Fruit fly (Drosophila melanogaster) whole organism, embryonic: ENCODE measurements around the gene CG5254.

Source experiments
- Bdp1 ChIP-seq: fragments of 200-800 bp; sonication (Bioruptor generic); optimal IDR thresholded peaks from 3 replicates; lab custom pipeline; 2016; ENCODE audit warnings: missing biosample characterization, missing genetic modification characterization
- CG10462 ChIP-seq: fragments of 200-800 bp; sonication (Bioruptor generic); optimal IDR thresholded peaks from 2 replicates; lab custom pipeline; 2016; ENCODE audit warnings: missing biosample characterization, missing genetic modification characterization
- CG12659 ChIP-seq: fragments of 200-800 bp; sonication (Bioruptor generic); optimal IDR thresholded peaks from 3 replicates; lab custom pipeline; 2017; ENCODE audit warnings: mild to moderate bottlenecking, missing biosample characterization, missing genetic modification reagents, missing genetic modification characterization
- CG14667 ChIP-seq: fragments of 200-800 bp; sonication (Bioruptor generic); IDR thresholded peaks from 2 replicates; pipeline ENCODE4 v1.3.6; 2022; ENCODE audit warnings: missing biosample characterization, missing genetic modification characterization
- CG15479 ChIP-seq: fragments of 200-800 bp; sonication (Bioruptor generic); optimal IDR thresholded peaks from 3 replicates; lab custom pipeline; 2019; ENCODE audit warnings: missing biosample characterization, mild to moderate bottlenecking, missing genetic modification characterization, moderate library complexity
- CG15696 ChIP-seq: fragments of 200-800 bp; sonication (Bioruptor generic); optimal IDR thresholded peaks from 2 replicates; lab custom pipeline; 2019; ENCODE audit warnings: missing biosample characterization, mild to moderate bottlenecking, missing genetic modification characterization, moderate library complexity
- CG16813 ChIP-seq: fragments of 200-800 bp; sonication (Bioruptor generic); IDR thresholded peaks from 3 replicates; pipeline ENCODE4 v1.3.6; 2022; ENCODE audit warnings: missing biosample characterization, missing genetic modification characterization; ENCODE audit not compliant: partially characterized antibody
- CG1792 ChIP-seq: fragments of 200-800 bp; sonication (Bioruptor generic); optimal IDR thresholded peaks from 2 replicates; lab custom pipeline; 2016; ENCODE audit warnings: missing biosample characterization, missing genetic modification characterization
- CG18011 ChIP-seq: fragments of 200-800 bp; sonication (Bioruptor generic); optimal IDR thresholded peaks from 2 replicates; lab custom pipeline; 2017; ENCODE audit warnings: missing biosample characterization, missing genetic modification characterization, mild to moderate bottlenecking, moderate library complexity, missing genotype
- CG30403 ChIP-seq: fragments of 200-800 bp; sonication (Bioruptor generic); optimal IDR thresholded peaks from 3 replicates; lab custom pipeline; 2016; ENCODE audit warnings: missing biosample characterization, missing genetic modification characterization
- CG31388 ChIP-seq: fragments of 200-800 bp; sonication (Bioruptor generic); optimal IDR thresholded peaks from 2 replicates; lab custom pipeline; 2016; ENCODE audit warnings: missing biosample characterization, missing genetic modification characterization
- CG31441 ChIP-seq: fragments of 200-800 bp; sonication (Bioruptor generic); IDR thresholded peaks from 2 replicates; pipeline ENCODE4 v1.3.6; 2022; ENCODE audit warnings: missing biosample characterization, missing genetic modification characterization
- CG32767 ChIP-seq: fragments of 200-800 bp; sonication (Bioruptor generic); IDR thresholded peaks from 2 replicates; pipeline ENCODE4 v1.3.6; 2022; ENCODE audit warnings: missing biosample characterization, missing genetic modification characterization
- CG5245 ChIP-seq: fragments of 200-800 bp; sonication (Bioruptor generic); optimal IDR thresholded peaks from 3 replicates; lab custom pipeline; 2016; ENCODE audit warnings: missing biosample characterization, missing genetic modification characterization
- CG8089 ChIP-seq: fragments of 200-800 bp; sonication (Bioruptor generic); optimal IDR thresholded peaks from 3 replicates; lab custom pipeline; 2016; ENCODE audit warnings: missing biosample characterization, missing genetic modification characterization
- CG8765 ChIP-seq: fragments of 200-800 bp; sonication (Bioruptor generic); IDR thresholded peaks from 2 replicates; pipeline ENCODE4 v1.3.6; 2022; ENCODE audit warnings: missing biosample characterization, missing genetic modification characterization
- CHES-1-like ChIP-seq: fragments of 200-800 bp; sonication (Bioruptor generic); optimal IDR thresholded peaks from 2 replicates; lab custom pipeline; 2016; ENCODE audit warnings: missing biosample characterization, missing genetic modification characterization
- Fer1 ChIP-seq: fragments of 200-800 bp; sonication (Bioruptor generic); optimal IDR thresholded peaks from 2 replicates; lab custom pipeline; 2017; ENCODE audit warnings: missing biosample characterization, mild to moderate bottlenecking, missing genetic modification characterization
- Gsc ChIP-seq: fragments of 200-800 bp; sonication (Bioruptor generic); IDR thresholded peaks from 2 replicates; pipeline ENCODE4 v1.3.6; 2022; ENCODE audit warnings: missing biosample characterization, missing genetic modification characterization
- Hr51 ChIP-seq, 2 experiments: fragments of 200-800 bp; sonication (Bioruptor generic); optimal IDR thresholded peaks; 2 replicates in 1 of 2; 3 replicates in 1 of 2; lab custom pipeline; 2016 to 2018; ENCODE audit warnings: missing biosample characterization in 2 of 2, missing genetic modification characterization in 2 of 2, mild to moderate bottlenecking in 1 of 2, moderate library complexity in 1 of 2
- Jarid2 ChIP-seq: fragments of 200-800 bp; sonication (Bioruptor generic); optimal IDR thresholded peaks from 3 replicates; lab custom pipeline; 2017; ENCODE audit warnings: mild to moderate bottlenecking, missing biosample characterization, missing genetic modification reagents, missing genetic modification characterization
- Kr ChIP-seq: fragments of 200-800 bp; sonication (Bioruptor generic); optimal IDR thresholded peaks from 2 replicates; lab custom pipeline; 2017; ENCODE audit warnings: missing biosample characterization, mild to moderate bottlenecking, missing genetic modification characterization
- NC2β ChIP-seq: fragments of 200-800 bp; sonication (Bioruptor generic); optimal IDR thresholded peaks from 2 replicates; lab custom pipeline; 2016; ENCODE audit warnings: missing biosample characterization, missing genetic modification characterization
- PHDP ChIP-seq: fragments of 200-800 bp; sonication (Bioruptor generic); optimal IDR thresholded peaks from 3 replicates; lab custom pipeline; 2018; ENCODE audit warnings: missing biosample characterization, mild to moderate bottlenecking, missing genetic modification characterization, moderate library complexity
- Xrp1 ChIP-seq: fragments of 200-800 bp; sonication (Bioruptor generic); IDR thresholded peaks from 2 replicates; pipeline ENCODE4 v1.3.6; 2022; ENCODE audit warnings: missing biosample characterization, missing genetic modification characterization
- YL-1 ChIP-seq: fragments of 200-800 bp; sonication (Bioruptor generic); optimal IDR thresholded peaks from 3 replicates; lab custom pipeline; 2017; ENCODE audit warnings: missing biosample characterization, mild to moderate bottlenecking, missing genetic modification characterization
- ato ChIP-seq: fragments of 200-800 bp; sonication (Bioruptor generic); IDR thresholded peaks from 2 replicates; pipeline ENCODE4 v1.3.6; 2022; ENCODE audit warnings: missing biosample characterization, missing genetic modification characterization; ENCODE audit not compliant: partially characterized antibody
- bab2 ChIP-seq: fragments of 200-800 bp; sonication (Bioruptor generic); optimal IDR thresholded peaks from 2 replicates; lab custom pipeline; 2016; ENCODE audit warnings: missing biosample characterization, missing genetic modification characterization
- bigmax ChIP-seq: fragments of 200-800 bp; sonication (Bioruptor generic); optimal IDR thresholded peaks from 2 replicates; lab custom pipeline; 2018; ENCODE audit warnings: missing biosample characterization, mild to moderate bottlenecking, missing genetic modification characterization
- cas ChIP-seq: fragments of 200-800 bp; sonication (Bioruptor generic); IDR thresholded peaks from 2 replicates; pipeline ENCODE4 v1.3.6; 2022; ENCODE audit warnings: missing biosample characterization, missing genetic modification characterization
- dan ChIP-seq: fragments of 200-800 bp; sonication (Bioruptor generic); IDR thresholded peaks from 2 replicates; pipeline ENCODE4 v1.3.6; 2022; ENCODE audit warnings: missing biosample characterization, missing genetic modification characterization
- dpn ChIP-seq, 2 experiments: fragments of 200-800 bp; sonication (Bioruptor generic); optimal IDR thresholded peaks; 3 replicates each; lab custom pipeline; 2016; ENCODE audit warnings: missing biosample characterization in 2 of 2, missing genetic modification characterization in 2 of 2
- en ChIP-seq: fragments of 200-800 bp; sonication (Bioruptor generic); optimal IDR thresholded peaks from 2 replicates; lab custom pipeline; 2016; ENCODE audit warnings: missing biosample characterization, missing genetic modification characterization
- fd96Cb ChIP-seq: fragments of 200-800 bp; sonication (Bioruptor generic); optimal IDR thresholded peaks from 2 replicates; lab custom pipeline; 2018; ENCODE audit warnings: missing biosample characterization, mild to moderate bottlenecking, missing genetic modification characterization, moderate library complexity
- gce ChIP-seq: fragments of 200-800 bp; sonication (Bioruptor generic); IDR thresholded peaks from 3 replicates; pipeline ENCODE4 v1.3.6; 2022; ENCODE audit warnings: missing biosample characterization, missing genetic modification characterization
- hkb ChIP-seq, 2 experiments: fragments of 200-800 bp in 1 of 2; fragments of >200 bp in 1 of 2; sonication (Bioruptor generic) in 1 of 2; IDR thresholded peaks in 1 of 2; optimal IDR thresholded peaks in 1 of 2; 2 replicates each; pipeline versions ENCODE4 v1.3.6 to Lab custom; 2017 to 2022; ENCODE audit warnings: missing biosample characterization in 1 of 2, missing genetic modification characterization in 1 of 2
- nau ChIP-seq: fragments of 200-800 bp; sonication (Bioruptor generic); optimal IDR thresholded peaks from 3 replicates; lab custom pipeline; 2017; ENCODE audit warnings: missing biosample characterization, mild to moderate bottlenecking, missing genetic modification characterization, missing genetic modification reagents
- pan ChIP-seq, 4 experiments: fragments of >200 bp in 3 of 4; fragments of 200-800 bp in 1 of 4; sonication (Bioruptor generic) in 1 of 4; optimal IDR thresholded peaks in 3 of 4; IDR thresholded peaks in 1 of 4; 2 replicates each; pipeline versions ENCODE4 v1.3.6 to Lab custom; 2017 to 2022; ENCODE audit warnings: missing biosample characterization in 2 of 4, missing genetic modification characterization in 2 of 4, mixed read lengths in 1 of 4
- pros ChIP-seq: fragments of 200-800 bp; sonication (Bioruptor generic); optimal IDR thresholded peaks from 3 replicates; lab custom pipeline; 2019; ENCODE audit warnings: missing biosample characterization, mild to moderate bottlenecking, missing genetic modification characterization, moderate library complexity
- run ChIP-seq: fragments of 200-800 bp; sonication (Bioruptor generic); optimal IDR thresholded peaks from 3 replicates; lab custom pipeline; 2018; ENCODE audit warnings: missing biosample characterization, mild to moderate bottlenecking, missing genetic modification characterization
- salm ChIP-seq: fragments of 200-800 bp; sonication (Bioruptor generic); optimal IDR thresholded peaks from 2 replicates; lab custom pipeline; 2018; ENCODE audit warnings: missing biosample characterization, mild to moderate bottlenecking, missing genetic modification characterization
- seq ChIP-seq: fragments of 200-800 bp; sonication (Bioruptor generic); IDR thresholded peaks from 2 replicates; pipeline ENCODE4 v1.3.6; 2022; ENCODE audit warnings: missing biosample characterization, missing genetic modification characterization
- sna ChIP-seq: fragments of 200-800 bp; sonication (Bioruptor generic); IDR thresholded peaks from 2 replicates; pipeline ENCODE4 v1.3.6; 2022; ENCODE audit warnings: missing biosample characterization, missing genetic modification characterization; ENCODE audit not compliant: partially characterized antibody
- tio ChIP-seq: fragments of 200-800 bp; sonication (Bioruptor generic); optimal IDR thresholded peaks from 2 replicates; lab custom pipeline; 2017; ENCODE audit warnings: missing biosample characterization, missing genetic modification characterization, inconsistent platforms
- ttk ChIP-seq: fragments of 200-800 bp; sonication (Bioruptor generic); IDR thresholded peaks from 2 replicates; pipeline ENCODE4 v2.1.2; 2022; ENCODE audit warnings: missing biosample characterization, missing genetic modification characterization
- zf30C ChIP-seq: fragments of 200-800 bp; sonication (Bioruptor generic); optimal IDR thresholded peaks from 3 replicates; lab custom pipeline; 2018; ENCODE audit warnings: missing biosample characterization, mild to moderate bottlenecking, missing genetic modification characterization

Gene CG5254

DNA sequence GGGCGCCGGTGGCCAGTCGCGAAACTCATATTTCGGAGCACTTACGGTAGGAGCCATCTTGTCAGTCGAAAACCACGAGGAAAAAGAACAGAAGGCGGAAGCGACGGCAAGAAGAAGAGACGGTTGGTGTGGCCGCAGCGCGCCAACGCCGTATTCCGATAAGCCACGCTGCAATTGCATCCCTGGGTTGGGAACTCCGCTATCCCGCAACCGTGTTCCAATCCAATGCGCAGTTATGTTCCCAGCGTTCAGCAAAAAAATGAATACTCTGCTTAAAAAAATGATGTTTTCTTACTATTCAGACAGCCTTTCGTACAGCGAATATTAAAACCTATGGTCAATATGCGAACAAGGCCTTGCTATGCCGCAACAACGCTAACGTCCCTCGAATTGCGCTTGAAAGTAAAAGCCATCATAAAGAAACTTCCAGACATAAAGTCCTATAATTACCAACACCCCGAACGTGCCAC is 14.9 kb downstream of the CG5254 start, which contains the start of gene RpL22 (continued):
- TF ChIP-seq gce (GFP tag; lab: Robert Waterston, UW) = peak; percentile 90
- TF ChIP-seq CG32767 (GFP tag; lab: Robert Waterston, UW) = peak; percentile 58; the same call in 1 of the 2 replicates
- TF ChIP-seq Jarid2 (GFP tag; lab: Kevin White, UChicago) = peak; percentile 81
- TF ChIP-seq CG16813 (GFP tag; lab: Robert Waterston, UW) = 0 out of 3 replicates have a peak, but pooled peaks have one; percentile 20
- peak; percentile 87 for TF ChIP-seq CG1792 (GFP tag; lab: Kevin White, UChicago)
- TF ChIP-seq CG10462 = peak; percentile 57
- TF ChIP-seq hkb (optimal IDR thresholded peaks at IDR 0.05; lab: Kevin White, UChicago) = no peak
- TF ChIP-seq hkb (GFP tag; IDR thresholded peaks at IDR 0.05; lab: Robert Waterston, UW) = peak; percentile 87
- no peak for TF ChIP-seq Kr (GFP tag; lab: Kevin White, UChicago)
- peak; percentile 61 to 89 for TF ChIP-seq Hr51 (GFP tag; optimal IDR thresholded peaks at IDR 0.05; lab: Kevin White, UChicago)
- peak; percentile 77 for TF ChIP-seq bab2 (GFP tag; lab: Kevin White, UChicago)
- TF ChIP-seq run (tag; lab: Kevin White, UChicago) = peak; percentile 72
- peak; percentile 63; the same call in 1 of the 2 replicates for TF ChIP-seq ttk (GFP tag; lab: Robert Waterston, UW)
- TF ChIP-seq seq (GFP tag; lab: Robert Waterston, UW) = peak; percentile 76
- TF ChIP-seq sna (GFP tag; lab: Robert Waterston, UW) = no peak
- peak; percentile 80 for TF ChIP-seq PHDP (tag; lab: Kevin White, UChicago)
- peak; percentile 84 for TF ChIP-seq en
- peak; percentile 38 for TF ChIP-seq CG31388 (GFP tag; lab: Kevin White, UChicago)

- TF ChIP-seq CG8089 (GFP tag; lab: Kevin White, UChicago) (no peak), zf30C (GFP tag; lab: Kevin White, UChicago) (peak; percentile 82), CG8765 (GFP tag; lab: Robert Waterston, UW) (peak; percentile 17; the same call in 1 of the 2 replicates), CG15479 (GFP tag; lab: Kevin White, UChicago) (peak; percentile 84), NC2β (GFP tag; lab: Kevin White, UChicago) (no peak)
- TF ChIP-seq, all 482 proteins: peak for 3
These were observed 15.9 kb downstream of the CG5254 start for dm6 chrX:766094-766493.

dm6 chrX:767928-768327 is 17.8 kb downstream of the CG5254 start:
- TF ChIP-seq pan (optimal IDR thresholded peaks at IDR 0.05; lab: Kevin White, UChicago) (no peak), pan (GFP tag; optimal IDR thresholded peaks at IDR 0.05 in 1 of 2, IDR thresholded peaks at IDR 0.05 in 1 of 2) (peak in 1 of 2 experiments; percentile 19), dpn (GFP tag; optimal IDR thresholded peaks at IDR 0.05; lab: Kevin White, UChicago) (no peak), pros (GFP tag; lab: Kevin White, UChicago) (no peak), CG12659 (GFP tag; lab: Kevin White, UChicago) (no peak), cas (GFP tag; lab: Robert Waterston, UW) (no peak), CHES-1-like (GFP tag; lab: Kevin White, UChicago) (no peak), YL-1 (GFP tag; lab: Kevin White, UChicago) (no peak), tio (GFP tag; lab: Kevin White, UChicago) (no peak), CG15696 (peak; percentile 21), Xrp1 (GFP tag; lab: Robert Waterston, UW) (no peak), fd96Cb (no peak), Hr51 (GFP tag; optimal IDR thresholded peaks at IDR 0.05; lab: Kevin White, UChicago) (no peak), bigmax (GFP tag; lab: Kevin White, UChicago) (no peak), CG18011 (GFP tag; lab: Kevin White, UChicago) (no peak), ato (GFP tag; lab: Robert Waterston, UW) (no peak), dan (GFP tag; lab: Robert Waterston, UW) (no peak), salm (no peak), CG30403 (GFP tag; lab: Kevin White, UChicago) (no peak), gce (GFP tag; lab: Robert Waterston, UW) (no peak), CG31441 (GFP tag; lab: Robert Waterston, UW) (no peak), CG14667 (no peak), nau (GFP tag; lab: Kevin White, UChicago) (peak; percentile 29), Fer1 (GFP tag; lab: Kevin White, UChicago) (peak; percentile 17), Bdp1 (GFP tag; lab: Kevin White, UChicago) (no peak), Gsc (GFP tag; lab: Robert Waterston, UW) (no peak), CG5245 (GFP tag; lab: Kevin White, UChicago) (no peak)
